Worm (Caenorhabditis elegans): Measurements from ENCODE around the gene T28A11.25.

DNA sequence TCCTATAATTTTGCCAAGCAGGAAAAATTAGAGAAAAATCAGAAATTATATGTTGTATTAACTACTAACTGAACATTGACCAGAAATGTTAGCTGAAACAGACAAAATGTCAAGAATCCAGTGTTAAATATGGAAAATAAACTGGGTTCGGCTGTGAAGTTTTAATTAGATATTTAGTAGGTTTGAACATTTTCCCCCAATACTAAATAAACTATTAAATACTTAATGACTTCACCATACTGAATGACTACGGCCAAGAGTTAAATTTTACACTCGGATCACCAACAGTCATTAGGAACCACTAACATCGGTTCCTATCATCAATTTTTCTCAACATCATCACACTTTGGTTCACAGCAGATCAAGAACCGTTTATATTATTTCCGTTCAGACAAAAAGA lies 13.7 kb downstream of the T28A11.25 start:
- TF ChIP-seq ZK546.5 (tag; optimal IDR thresholded peaks at IDR 0.05) (no peak), elt-2 (tag; optimal IDR thresholded peaks at IDR 0.05) (no peak), snpc-4 (tag; optimal IDR thresholded peaks at IDR 0.05) (no peak), ztf-11 (tag; optimal IDR thresholded peaks at IDR 0.05) (no peak), nhr-77 (tag; optimal IDR thresholded peaks at IDR 0.05) (no peak), pqm-1 (tag; optimal IDR thresholded peaks at IDR 0.05) (no peak), ceh-9 (tag; optimal IDR thresholded peaks at IDR 0.05) (no peak)

Measured in whole organism, L3 larva.